Fruit fly (Drosophila melanogaster) whole organism, embryonic: ENCODE data around the gene CG5892.

Experiments used
- Atf-2 ChIP-seq: fragments of 200-800 bp; sonication (Bioruptor generic); optimal IDR thresholded peaks from 2 replicates; lab custom pipeline; 2016; ENCODE audit warnings: missing biosample characterization, missing genetic modification characterization
- B-H2 ChIP-seq: fragments of 200-800 bp; sonication (Bioruptor generic); optimal IDR thresholded peaks from 2 replicates; lab custom pipeline; 2018; ENCODE audit warnings: missing biosample characterization, mild to moderate bottlenecking, missing genetic modification characterization
- BtbVII ChIP-seq: fragments of 200-800 bp; sonication (Bioruptor generic); optimal IDR thresholded peaks from 3 replicates; lab custom pipeline; 2017; ENCODE audit warnings: missing biosample characterization, mild to moderate bottlenecking, missing genetic modification characterization
- C15 ChIP-seq: fragments of 200-800 bp; sonication (Bioruptor generic); IDR thresholded peaks from 3 replicates; pipeline ENCODE4 v1.3.6; 2022; ENCODE audit warnings: missing biosample characterization, missing genetic modification characterization
- CG10543 ChIP-seq: fragments of 200-800 bp; sonication (Bioruptor generic); optimal IDR thresholded peaks from 3 replicates; lab custom pipeline; 2017; ENCODE audit warnings: missing biosample characterization, mild to moderate bottlenecking, missing genetic modification characterization, moderate library complexity
- CG1233 ChIP-seq: fragments of 200-800 bp; sonication (Bioruptor generic); optimal IDR thresholded peaks from 4 replicates; lab custom pipeline; 2018; ENCODE audit warnings: missing biosample characterization, mild to moderate bottlenecking, missing genetic modification characterization
- CG13287 ChIP-seq: fragments of 200-800 bp; sonication (Bioruptor generic); IDR thresholded peaks from 2 replicates; pipeline ENCODE4 v1.3.6; 2022; ENCODE audit warnings: missing biosample characterization, missing genetic modification characterization; ENCODE audit not compliant: partially characterized antibody
- CG15696 ChIP-seq: fragments of 200-800 bp; sonication (Bioruptor generic); optimal IDR thresholded peaks from 2 replicates; lab custom pipeline; 2019; ENCODE audit warnings: missing biosample characterization, mild to moderate bottlenecking, missing genetic modification characterization, moderate library complexity
- CG17361 ChIP-seq: fragments of 200-800 bp; sonication (Bioruptor generic); IDR thresholded peaks from 3 replicates; pipeline ENCODE4 v1.3.6; 2022; ENCODE audit warnings: missing biosample characterization, missing genetic modification characterization
- CG18599 ChIP-seq: fragments of 200-800 bp; sonication (Bioruptor generic); optimal IDR thresholded peaks from 3 replicates; lab custom pipeline; 2017; ENCODE audit warnings: missing biosample characterization, missing genetic modification characterization, mild to moderate bottlenecking, moderate library complexity, missing genetic modification reagents
- CG34376 ChIP-seq: fragments of 200-800 bp; sonication (Bioruptor generic); optimal IDR thresholded peaks from 2 replicates; lab custom pipeline; 2018; ENCODE audit warnings: missing biosample characterization, mild to moderate bottlenecking, missing genetic modification characterization
- CG6813 ChIP-seq: fragments of 200-800 bp; sonication (Bioruptor generic); optimal IDR thresholded peaks from 2 replicates; lab custom pipeline; 2017; ENCODE audit warnings: missing biosample characterization, missing genetic modification characterization, mild to moderate bottlenecking, moderate library complexity, missing genetic modification reagents
- CG8290 ChIP-seq, 3 experiments: fragments of 200-800 bp; sonication (Bioruptor generic); optimal IDR thresholded peaks; 2 replicates each; lab custom pipeline; 2016 to 2019; ENCODE audit warnings: missing biosample characterization in 3 of 3, missing genetic modification characterization in 3 of 3, mild to moderate bottlenecking in 2 of 3, moderate library complexity in 1 of 3
- E2f2 ChIP-seq: fragments of 200-800 bp; sonication (Bioruptor generic); IDR thresholded peaks from 2 replicates; pipeline ENCODE4 v1.3.6; 2022; ENCODE audit warnings: missing biosample characterization, missing genetic modification characterization
- Fer1 ChIP-seq: fragments of 200-800 bp; sonication (Bioruptor generic); optimal IDR thresholded peaks from 2 replicates; lab custom pipeline; 2017; ENCODE audit warnings: missing biosample characterization, mild to moderate bottlenecking, missing genetic modification characterization
- GATAe ChIP-seq: fragments of 200-800 bp; sonication (Bioruptor generic); conservative IDR thresholded peaks from 2 replicates; pipeline ENCODE4 v1.3.6; 2022; ENCODE audit warnings: missing biosample characterization, missing genetic modification characterization
- Gsc ChIP-seq: fragments of 200-800 bp; sonication (Bioruptor generic); IDR thresholded peaks from 2 replicates; pipeline ENCODE4 v1.3.6; 2022; ENCODE audit warnings: missing biosample characterization, missing genetic modification characterization
- HmgZ ChIP-seq: fragments of 200-800 bp; sonication (Bioruptor generic); optimal IDR thresholded peaks from 2 replicates; lab custom pipeline; 2018; ENCODE audit warnings: missing biosample characterization, mild to moderate bottlenecking, missing genetic modification characterization
- Hmr ChIP-seq: fragments of 200-800 bp; sonication (Bioruptor generic); optimal IDR thresholded peaks from 3 replicates; lab custom pipeline; 2017; ENCODE audit warnings: mild to moderate bottlenecking, missing biosample characterization, missing genetic modification reagents, missing genetic modification characterization
- Hr3 ChIP-seq: fragments of 200-800 bp; sonication (Bioruptor generic); optimal IDR thresholded peaks from 3 replicates; lab custom pipeline; 2016; ENCODE audit warnings: missing biosample characterization, missing genetic modification characterization
- Kr ChIP-seq: fragments of 200-800 bp; sonication (Bioruptor generic); optimal IDR thresholded peaks from 2 replicates; lab custom pipeline; 2017; ENCODE audit warnings: missing biosample characterization, mild to moderate bottlenecking, missing genetic modification characterization
- Mad ChIP-seq: fragments of 200-800 bp; sonication (Bioruptor generic); optimal IDR thresholded peaks from 2 replicates; lab custom pipeline; 2016; ENCODE audit warnings: missing biosample characterization, missing genetic modification characterization
- Med ChIP-seq: fragments of 200-800 bp; sonication (Bioruptor generic); peaks from one replicate; lab custom pipeline; 2016; ENCODE audit warnings: missing biosample characterization, missing genetic modification characterization, mild to moderate bottlenecking, inconsistent platforms, moderate library complexity
- Meics ChIP-seq: fragments of 200-800 bp; sonication (Bioruptor generic); optimal IDR thresholded peaks from 2 replicates; lab custom pipeline; 2017; ENCODE audit warnings: missing biosample characterization, mild to moderate bottlenecking, missing genetic modification characterization
- Oli ChIP-seq: fragments of 200-800 bp; sonication (Bioruptor generic); optimal IDR thresholded peaks from 2 replicates; lab custom pipeline; 2018; ENCODE audit warnings: missing biosample characterization, mild to moderate bottlenecking, missing genetic modification characterization, moderate library complexity
- Optix ChIP-seq: fragments of 200-800 bp; sonication (Bioruptor generic); IDR thresholded peaks from 3 replicates; pipeline ENCODE4 v1.3.6; 2022; ENCODE audit warnings: missing biosample characterization, missing genetic modification characterization
- Pdp1 ChIP-seq, 2 experiments: fragments of 200-800 bp; sonication (Bioruptor generic); optimal IDR thresholded peaks; 3 replicates each; lab custom pipeline; 2016; ENCODE audit warnings: missing biosample characterization in 2 of 2, missing genetic modification characterization in 2 of 2, mild to moderate bottlenecking in 1 of 2, moderate library complexity in 1 of 2
- Sry-β ChIP-seq: fragments of 200-800 bp; sonication (Bioruptor generic); optimal IDR thresholded peaks from 2 replicates; lab custom pipeline; 2018; ENCODE audit warnings: missing biosample characterization, mild to moderate bottlenecking, missing genetic modification characterization, moderate library complexity
- YL-1 ChIP-seq: fragments of 200-800 bp; sonication (Bioruptor generic); optimal IDR thresholded peaks from 3 replicates; lab custom pipeline; 2017; ENCODE audit warnings: missing biosample characterization, mild to moderate bottlenecking, missing genetic modification characterization
- btn ChIP-seq: fragments of 200-800 bp; sonication (Bioruptor generic); optimal IDR thresholded peaks from 2 replicates; lab custom pipeline; 2016; ENCODE audit warnings: missing biosample characterization, missing genetic modification characterization
- caup ChIP-seq: fragments of 200-800 bp; sonication (Bioruptor generic); optimal IDR thresholded peaks from 3 replicates; lab custom pipeline; 2017; ENCODE audit warnings: missing biosample characterization, mild to moderate bottlenecking, missing genetic modification characterization, moderate library complexity; ENCODE audit not compliant: severe bottlenecking
- croc ChIP-seq: fragments of 200-800 bp; sonication (Bioruptor generic); conservative IDR thresholded peaks from 3 replicates; pipeline ENCODE4 v1.3.6; 2022; ENCODE audit warnings: missing biosample characterization, missing genetic modification characterization
- cwo ChIP-seq: fragments of 200-800 bp; sonication (Bioruptor generic); optimal IDR thresholded peaks from 3 replicates; lab custom pipeline; 2017; ENCODE audit warnings: missing biosample characterization, missing genetic modification characterization, mild to moderate bottlenecking, moderate library complexity, missing genetic modification reagents
- exex ChIP-seq: fragments of 200-800 bp; sonication (Bioruptor generic); optimal IDR thresholded peaks from 4 replicates; lab custom pipeline; 2018; ENCODE audit warnings: missing biosample characterization, mild to moderate bottlenecking, missing genetic modification characterization, moderate library complexity
- grn ChIP-seq: fragments of 200-800 bp; sonication (Bioruptor generic); optimal IDR thresholded peaks from 3 replicates; lab custom pipeline; 2017; ENCODE audit warnings: missing biosample characterization, missing genetic modification characterization
- lab ChIP-seq: fragments of 200-800 bp; sonication (Bioruptor generic); optimal IDR thresholded peaks from 3 replicates; lab custom pipeline; 2017; ENCODE audit warnings: missing biosample characterization, missing genetic modification characterization, mild to moderate bottlenecking, moderate library complexity, missing genetic modification reagents
- mam ChIP-seq: fragments of 200-800 bp; sonication (Bioruptor generic); optimal IDR thresholded peaks from 3 replicates; lab custom pipeline; 2016; ENCODE audit warnings: missing biosample characterization, missing genetic modification characterization
- mirr ChIP-seq: fragments of 200-800 bp; sonication (Bioruptor generic); optimal IDR thresholded peaks from 3 replicates; lab custom pipeline; 2018; ENCODE audit warnings: missing biosample characterization, mild to moderate bottlenecking, missing genetic modification characterization
- pb ChIP-seq: fragments of 200-800 bp; sonication (Bioruptor generic); optimal IDR thresholded peaks from 3 replicates; lab custom pipeline; 2016; ENCODE audit warnings: missing biosample characterization, missing genetic modification characterization
- peb ChIP-seq: fragments of 200-800 bp; sonication (Bioruptor generic); IDR thresholded peaks from 2 replicates; pipeline ENCODE4 v1.3.6; 2022; ENCODE audit warnings: missing biosample characterization, missing genetic modification characterization
- schlank ChIP-seq: fragments of 200-800 bp; sonication (Bioruptor generic); optimal IDR thresholded peaks from 2 replicates; lab custom pipeline; 2018; ENCODE audit warnings: missing biosample characterization, mild to moderate bottlenecking, missing genetic modification characterization
- sd ChIP-seq: fragments of 200-800 bp; sonication (Bioruptor generic); optimal IDR thresholded peaks from 3 replicates; lab custom pipeline; 2018; ENCODE audit warnings: missing biosample characterization, mild to moderate bottlenecking, missing genetic modification characterization, moderate library complexity
- slbo ChIP-seq: fragments of 200-800 bp; sonication (Bioruptor generic); IDR thresholded peaks from 2 replicates; pipeline ENCODE4 v1.3.6; 2022; ENCODE audit warnings: missing biosample characterization, missing genetic modification characterization
- tgo ChIP-seq: fragments of 200-800 bp; sonication (Bioruptor generic); IDR thresholded peaks from 3 replicates; pipeline ENCODE4 v1.3.6; 2022; ENCODE audit warnings: missing biosample characterization, missing genetic modification characterization

CG5892 gene

DNA sequence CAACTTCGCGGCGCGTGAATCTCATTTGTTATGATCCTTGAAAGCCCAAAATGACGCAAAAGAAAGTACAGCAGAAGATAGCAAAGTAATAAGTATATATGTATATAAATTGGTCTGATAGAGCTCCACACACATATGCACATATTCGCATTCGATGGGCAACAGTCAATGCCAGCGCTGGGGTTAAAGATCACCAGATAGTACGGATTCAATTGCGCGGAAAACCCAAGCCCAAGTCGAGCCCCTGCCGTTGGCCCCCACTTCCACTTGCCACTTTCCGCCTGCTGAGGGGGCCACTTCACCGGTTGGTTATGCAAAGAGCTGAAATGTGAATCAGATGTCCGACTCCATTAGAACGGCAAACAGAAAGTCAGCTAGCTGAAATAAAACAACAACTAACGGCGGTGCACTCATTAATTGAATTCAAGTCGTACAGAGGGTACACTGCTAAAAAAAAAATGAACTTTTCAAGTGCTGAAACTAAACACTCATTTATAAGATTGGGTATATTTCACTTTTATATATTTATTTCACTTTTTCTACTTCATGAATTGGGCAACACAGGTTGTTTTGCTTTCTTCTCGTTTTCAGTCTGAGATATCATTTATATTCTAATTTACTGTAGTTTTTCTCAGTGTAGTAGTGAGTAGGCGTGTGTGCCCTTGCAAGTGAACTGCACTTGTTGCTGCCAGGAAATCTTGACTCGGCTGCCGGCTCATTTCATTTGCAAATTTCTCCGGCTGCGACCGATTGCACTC lies 47.0 kb upstream of the CG5892 start (continued):
- TF ChIP-seq Oli (tag; lab: Kevin White, UChicago): peak; percentile 32
- TF ChIP-seq btn (GFP tag; lab: Kevin White, UChicago): no peak
- TF ChIP-seq CG8290 (GFP tag; optimal IDR thresholded peaks at IDR 0.05; lab: Kevin White, UChicago): no peak
- TF ChIP-seq CG8290 (tag; optimal IDR thresholded peaks at IDR 0.05; lab: Kevin White, UChicago): no peak
- TF ChIP-seq croc (GFP tag; lab: Robert Waterston, UW): no peak
- no peak for TF ChIP-seq CG17361 (GFP tag; lab: Robert Waterston, UW)
- no peak for TF ChIP-seq Sry-β
- TF ChIP-seq, all 482 proteins: peak for 59

DNA sequence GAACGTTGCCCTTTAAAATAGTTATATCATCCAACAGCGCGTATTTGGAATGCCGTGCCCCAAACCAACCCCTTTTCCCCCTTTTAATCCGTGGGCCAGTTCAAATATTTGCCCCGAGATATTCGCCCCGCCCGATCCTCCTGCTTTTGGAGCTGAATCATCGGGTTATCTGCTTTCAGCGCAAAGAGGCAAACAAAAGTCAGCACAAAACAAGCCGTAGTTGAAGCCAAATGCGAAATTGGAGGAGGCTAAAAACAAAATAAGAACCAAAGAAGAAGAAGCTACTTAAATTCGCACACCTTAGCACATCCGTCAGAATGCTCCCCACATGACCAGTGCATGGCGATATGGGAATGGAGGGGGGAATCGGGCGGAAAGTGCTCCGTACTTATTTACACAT lies 44.9 kb upstream of the CG5892 start:
- TF ChIP-seq Med (GFP tag; lab: Kevin White, UChicago) (peak; percentile 18), Mad (GFP tag; lab: Kevin White, UChicago) (no peak), tgo (GFP tag; lab: Robert Waterston, UW) (no peak)

- TF ChIP-seq peb: 0 out of 2 replicates have a peak, but pooled peaks have one; percentile 18
- TF ChIP-seq lab (GFP tag; lab: Kevin White, UChicago): peak; percentile 74
- peak; percentile 1 for TF ChIP-seq BtbVII (GFP tag; lab: Kevin White, UChicago)
- peak; percentile 20 for TF ChIP-seq CG10543 (GFP tag; lab: Kevin White, UChicago)
- TF ChIP-seq Hr3 (GFP tag; lab: Kevin White, UChicago): no peak
- 0 out of 3 replicates have a peak, but pooled peaks have one; percentile 38 for TF ChIP-seq C15 (GFP tag; lab: Robert Waterston, UW)
- TF ChIP-seq slbo (GFP tag; lab: Robert Waterston, UW): no peak
- TF ChIP-seq exex: peak; percentile 97
- peak; percentile 36 for TF ChIP-seq B-H2 (GFP tag; lab: Kevin White, UChicago)
- TF ChIP-seq mirr (GFP tag; lab: Kevin White, UChicago): peak; percentile 93
- TF ChIP-seq sd (tag; lab: Kevin White, UChicago): peak; percentile 83
- TF ChIP-seq E2f2 (GFP tag; lab: Robert Waterston, UW): no peak
- TF ChIP-seq Pdp1 (GFP tag; optimal IDR thresholded peaks at IDR 0.05; lab: Kevin White, UChicago): peak in 1 of 2 experiments; percentile 74
- no peak for TF ChIP-seq Gsc (GFP tag; lab: Robert Waterston, UW)
- TF ChIP-seq Meics (GFP tag; lab: Kevin White, UChicago): peak; percentile 8
- no peak for TF ChIP-seq CG13287 (GFP tag; lab: Robert Waterston, UW)
- peak; percentile 15 for TF ChIP-seq HmgZ (tag; lab: Kevin White, UChicago)
- TF ChIP-seq CG1233 (GFP tag; lab: Kevin White, UChicago): no peak
- TF ChIP-seq Atf-2: no peak
- TF ChIP-seq mam (GFP tag; lab: Kevin White, UChicago): no peak
- TF ChIP-seq CG15696 (tag; lab: Kevin White, UChicago): no peak
- TF ChIP-seq CG6813 (GFP tag; lab: Kevin White, UChicago): peak; percentile 13
- no peak for TF ChIP-seq Kr
- TF ChIP-seq grn: peak; percentile 83
- TF ChIP-seq CG8290 (GFP tag; optimal IDR thresholded peaks at IDR 0.05; lab: Kevin White, UChicago): no peak
- peak in 1 of 2 experiments; percentile 5 for TF ChIP-seq CG8290 (tag; optimal IDR thresholded peaks at IDR 0.05; lab: Kevin White, UChicago)
- no peak for TF ChIP-seq YL-1 (GFP tag; lab: Kevin White, UChicago)
- TF ChIP-seq pb (GFP tag; lab: Kevin White, UChicago): no peak
- TF ChIP-seq caup (GFP tag; lab: Kevin White, UChicago): peak; percentile 28
- TF ChIP-seq Hmr (GFP tag; lab: Kevin White, UChicago): peak; percentile 2
- peak; percentile 53 for TF ChIP-seq GATAe (GFP tag; lab: Robert Waterston, UW)
- TF ChIP-seq Fer1: peak; percentile 32
- no peak for TF ChIP-seq Optix (GFP tag; lab: Robert Waterston, UW)
- peak; percentile 57 for TF ChIP-seq Med (GFP tag; lab: Kevin White, UChicago)
- peak; percentile 83 for TF ChIP-seq CG34376 (GFP tag; lab: Kevin White, UChicago)
- peak; percentile 60 for TF ChIP-seq cwo
- TF ChIP-seq schlank (tag; lab: Kevin White, UChicago): peak; percentile 2
- TF ChIP-seq CG18599 (GFP tag; lab: Kevin White, UChicago): peak; percentile 2
Observed at dm6 chr3R:21198073-21198472, 44.3 kb upstream of the CG5892 start.
